Worm (Caenorhabditis elegans): ENCODE data around the gene Y57G11C.52.

- no peak for TF ChIP-seq nhr-10 (tag; optimal IDR thresholded peaks at IDR 0.05)
- peak; percentile 13 for TF ChIP-seq crh-2 (tag; optimal IDR thresholded peaks at IDR 0.05)
These were observed 31.5 kb upstream of the Y57G11C.52 start for ce11 chrIV:14822267-14822666.

Measured in whole organism, L2 larva.